Worm (Caenorhabditis elegans) whole organism, mixed stage, embryonic: ENCODE results near the gene col-41.

Source experiments
- blmp-1 ChIP-seq: fragments of 150-350 bp; optimal IDR thresholded peaks from 2 replicates; lab custom pipeline; 2014; ENCODE audit warnings: missing biosample characterization, missing genetic modification characterization
- ceh-83 ChIP-seq: fragments of 200-800 bp; sonication (Bioruptor generic); optimal IDR thresholded peaks from 2 replicates; lab custom pipeline; 2018; ENCODE audit warnings: mild to moderate bottlenecking, missing genetic modification characterization, missing compliant biosample characterization
- flh-1 ChIP-seq: fragments of 200-800 bp; sonication (Bioruptor generic); optimal IDR thresholded peaks from 2 replicates; lab custom pipeline; 2018; ENCODE audit warnings: mild to moderate bottlenecking, missing genetic modification characterization, moderate library complexity, missing compliant biosample characterization
- lsy-2 ChIP-seq: fragments of 150-350 bp; optimal IDR thresholded peaks from 2 replicates; lab custom pipeline; 2014; ENCODE audit warnings: missing biosample characterization, missing genetic modification characterization
- mab-5 ChIP-seq: fragments of 150-350 bp; optimal IDR thresholded peaks from 2 replicates; lab custom pipeline; 2014; ENCODE audit warnings: missing biosample characterization, missing genetic modification characterization
- nhr-12 ChIP-seq: fragments of 150-350 bp; optimal IDR thresholded peaks from 2 replicates; lab custom pipeline; 2014; ENCODE audit warnings: missing biosample characterization, missing genetic modification characterization
- nhr-237 ChIP-seq: fragments of 150-350 bp; optimal IDR thresholded peaks from 2 replicates; lab custom pipeline; 2014; ENCODE audit warnings: missing biosample characterization, missing genetic modification characterization
- pha-4 ChIP-seq: fragments of 150-350 bp; optimal IDR thresholded peaks from 2 replicates; lab custom pipeline; 2018; ENCODE audit warnings: missing biosample characterization, missing genetic modification reagents, missing genetic modification characterization
- ztf-11 ChIP-seq: fragments of 150-350 bp; optimal IDR thresholded peaks from 2 replicates; lab custom pipeline; 2014; ENCODE audit warnings: missing biosample characterization, missing genetic modification characterization

DNA sequence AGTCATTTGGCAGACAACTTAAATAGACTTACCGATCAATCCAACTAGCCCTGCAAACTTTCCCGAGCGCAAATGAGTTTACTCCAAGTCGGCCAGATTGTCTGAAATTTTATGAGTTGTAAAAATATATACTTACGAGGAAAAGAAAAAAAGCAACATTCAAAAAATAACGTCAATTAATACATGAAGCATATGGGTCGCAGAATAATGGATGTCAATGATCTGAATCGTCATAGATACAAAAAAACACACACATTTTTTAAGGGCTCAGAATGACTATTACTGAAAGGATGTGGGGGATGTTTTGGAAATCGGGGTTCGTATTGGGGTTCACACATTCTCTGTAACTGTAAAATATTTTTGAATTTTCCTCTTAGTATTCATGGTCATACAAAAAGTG, 28.6 kb downstream of the col-41 start, which contains the start of gene unc-7:
- TF ChIP-seq lsy-2 (no peak), blmp-1 (tag; lab: Kevin White, UChicago) (no peak), ztf-11 (tag; lab: Kevin White, UChicago) (no peak), flh-1 (GFP tag; lab: Kevin White, UChicago) (no peak), mab-5 (tag; lab: Kevin White, UChicago) (no peak), pha-4 (no peak), nhr-12 (tag; lab: Kevin White, UChicago) (no peak), nhr-237 (tag; lab: Kevin White, UChicago) (no peak), ceh-83 (GFP tag; lab: Kevin White, UChicago) (no peak)
